Worm (Caenorhabditis elegans) whole organism, late embryonic: ENCODE measurements around the gene col-144.

Experiments used
- F13H6.1 ChIP-seq: sonication (generic microtip); optimal IDR thresholded peaks from 2 replicates; lab custom pipeline; 2016; ENCODE audit warnings: missing genetic modification characterization, missing compliant biosample characterization
- ceh-18 ChIP-seq: sonication (generic microtip); optimal IDR thresholded peaks from 2 replicates; lab custom pipeline; 2016; ENCODE audit warnings: missing genetic modification characterization, missing compliant biosample characterization
- ceh-24 ChIP-seq: sonication (generic microtip); optimal IDR thresholded peaks from 2 replicates; lab custom pipeline; 2016; ENCODE audit warnings: mild to moderate bottlenecking, missing genetic modification characterization, missing compliant biosample characterization
- elt-2 ChIP-seq: sonication (generic microtip); optimal IDR thresholded peaks from 2 replicates; lab custom pipeline; 2016; ENCODE audit warnings: missing genetic modification reagents, missing genetic modification characterization, missing compliant biosample characterization
- gmeb-2 ChIP-seq: sonication (generic microtip); optimal IDR thresholded peaks from 2 replicates; lab custom pipeline; 2016; ENCODE audit warnings: missing genetic modification characterization, inconsistent platforms, missing compliant biosample characterization
- lim-6 ChIP-seq: sonication (generic microtip); optimal IDR thresholded peaks from 2 replicates; lab custom pipeline; 2016; ENCODE audit warnings: missing genetic modification characterization, missing compliant biosample characterization
- nfya-1 ChIP-seq: sonication (generic microtip); optimal IDR thresholded peaks from 2 replicates; lab custom pipeline; 2017; ENCODE audit warnings: missing genetic modification characterization, mild to moderate bottlenecking, missing compliant biosample characterization, antibody characterized with exemption, moderate library complexity
- nhr-11 ChIP-seq: fragments of 150-350 bp; optimal IDR thresholded peaks from 2 replicates; lab custom pipeline; 2014; ENCODE audit warnings: missing biosample characterization, missing genetic modification characterization
- pag-3 ChIP-seq: sonication (generic microtip); optimal IDR thresholded peaks from 2 replicates; lab custom pipeline; 2016; ENCODE audit warnings: missing compliant biosample characterization, missing genetic modification characterization, borderline replicate concordance
- tbx-2 ChIP-seq: sonication (generic microtip); optimal IDR thresholded peaks from 2 replicates; lab custom pipeline; 2016; ENCODE audit warnings: missing genetic modification characterization, missing compliant biosample characterization
- ttx-3 ChIP-seq: sonication (generic microtip); optimal IDR thresholded peaks from 2 replicates; lab custom pipeline; 2016; ENCODE audit warnings: missing genetic modification reagents, missing genetic modification characterization, missing compliant biosample characterization
- unc-3 ChIP-seq, 2 experiments: fragments of 200-800 bp in 1 of 2; sonication (Bioruptor generic) in 1 of 2; sonication (generic microtip) in 1 of 2; conservative IDR thresholded peaks in 1 of 2; optimal IDR thresholded peaks in 1 of 2; 2 replicates each; pipeline versions ENCODE4 v1.3.6 to Lab custom; 2016 to 2022; ENCODE audit warnings: missing compliant biosample characterization in 2 of 2, missing genetic modification characterization in 2 of 2, missing genetic modification reagents in 1 of 2
- unc-42 ChIP-seq: sonication (generic microtip); optimal IDR thresholded peaks from 2 replicates; lab custom pipeline; 2016; ENCODE audit warnings: missing genotype, missing genetic modification characterization, missing compliant biosample characterization

- TF ChIP-seq ceh-18 (tag; lab: Kevin White, UChicago), result no peak
- no peak for TF ChIP-seq tbx-2 (tag; lab: Kevin White, UChicago)
- TF ChIP-seq ceh-24 (tag; lab: Kevin White, UChicago), result no peak
- no peak for TF ChIP-seq F13H6.1
- no peak for TF ChIP-seq nfya-1 (tag; lab: Kevin White, UChicago)
- no peak for TF ChIP-seq ttx-3
- no peak for TF ChIP-seq unc-42
- no peak for TF ChIP-seq elt-2 (tag; lab: Kevin White, UChicago)
- TF ChIP-seq unc-3 (GFP tag; conservative IDR thresholded peaks at IDR 0.05; lab: Robert Waterston, UW), result no peak
- TF ChIP-seq unc-3 (tag; optimal IDR thresholded peaks at IDR 0.05; lab: Kevin White, UChicago), result no peak
- TF ChIP-seq pag-3 (tag; lab: Kevin White, UChicago), result no peak
- no peak for TF ChIP-seq lim-6 (tag; lab: Kevin White, UChicago)
- no peak for TF ChIP-seq gmeb-2 (tag; lab: Kevin White, UChicago)
- TF ChIP-seq nhr-11 (tag; lab: Kevin White, UChicago), result no peak
These were observed 21.3 kb upstream of the col-144 start, which contains the start of gene ptr-1 for ce11 chrV:9181669-9182250.
